Fruit fly (Drosophila melanogaster): Measurements from ENCODE around the gene OtopLb.

DNA sequence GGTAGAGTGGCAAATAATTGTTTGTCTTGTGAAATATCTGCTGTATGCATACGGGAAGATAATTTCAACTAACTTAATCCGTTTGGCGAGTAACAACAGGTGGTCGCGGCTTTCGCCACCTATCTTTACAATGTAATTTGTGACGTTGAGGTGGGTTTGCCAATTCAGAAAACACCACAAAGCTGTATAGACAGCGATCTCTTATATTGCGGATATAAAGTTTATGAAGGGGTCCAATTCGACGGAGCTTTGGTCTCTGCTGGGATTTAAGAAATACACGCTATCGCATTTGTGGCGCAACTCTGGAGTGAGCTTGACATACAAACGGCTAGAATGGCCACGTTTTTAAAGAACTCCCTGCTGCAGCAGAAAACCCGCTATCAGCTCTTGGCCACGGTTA is 47.3 kb upstream of the OtopLb start, which contains the start of gene CG33282:
- TF ChIP-seq pan (optimal IDR thresholded peaks at IDR 0.05) (no peak), psq (optimal IDR thresholded peaks at IDR 0.05) (no peak), usp (GFP tag; optimal IDR thresholded peaks at IDR 0.05) (no peak), CG8478 (optimal IDR thresholded peaks at IDR 0.05) (no peak), EcR (GFP tag; optimal IDR thresholded peaks at IDR 0.05) (no peak), Dll (optimal IDR thresholded peaks at IDR 0.05) (no peak)
